Worm (Caenorhabditis elegans): ENCODE measurements around the gene srh-167.

DNA sequence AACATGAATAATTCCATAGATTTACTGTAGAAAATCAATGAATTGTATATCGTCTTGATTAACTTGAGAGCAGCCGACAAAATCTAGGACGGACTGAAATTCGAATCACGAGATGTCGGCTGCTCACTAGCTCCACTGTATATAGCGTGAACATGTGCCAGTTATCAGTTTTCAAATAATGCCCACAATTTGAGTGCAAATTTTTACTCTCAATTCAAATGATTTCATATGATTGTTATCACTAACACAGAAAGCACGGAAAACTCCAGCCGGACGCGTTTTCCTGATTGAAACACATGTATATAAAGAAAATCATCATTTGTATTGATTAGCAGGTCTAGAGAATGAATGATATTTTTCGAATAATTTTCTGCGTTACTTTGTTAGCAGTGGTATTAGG, 41.1 kb upstream of the srh-167 start, which contains the start of gene oac-5:
- TF ChIP-seq lsy-2 (tag; optimal IDR thresholded peaks at IDR 0.05), result no peak
- TF ChIP-seq lin-39 (tag; optimal IDR thresholded peaks at IDR 0.05), result no peak
- TF ChIP-seq nhr-237 (tag; optimal IDR thresholded peaks at IDR 0.05), result no peak
- no peak for TF ChIP-seq zag-1 (tag; optimal IDR thresholded peaks at IDR 0.05)
- TF ChIP-seq isw-1 (GFP tag; IDR thresholded peaks at IDR 0.05), result no peak
- no peak for TF ChIP-seq C04F5.9 (tag; optimal IDR thresholded peaks at IDR 0.05)
- TF ChIP-seq jun-1 (tag; optimal IDR thresholded peaks at IDR 0.05), result no peak
- no peak for TF ChIP-seq snu-23 (GFP tag; optimal IDR thresholded peaks at IDR 0.05)
- TF ChIP-seq mep-1 (tag; optimal IDR thresholded peaks at IDR 0.05), result no peak
- peak; percentile 23 for TF ChIP-seq elt-2 (tag; optimal IDR thresholded peaks at IDR 0.05)
- TF ChIP-seq nhr-76 (tag; optimal IDR thresholded peaks at IDR 0.05), result no peak
- no peak for TF ChIP-seq xbp-1 (tag; optimal IDR thresholded peaks at IDR 0.05)
